Fruit fly (Drosophila melanogaster): ENCODE data around the gene CG18048.

The CG18048 gene

DNA sequence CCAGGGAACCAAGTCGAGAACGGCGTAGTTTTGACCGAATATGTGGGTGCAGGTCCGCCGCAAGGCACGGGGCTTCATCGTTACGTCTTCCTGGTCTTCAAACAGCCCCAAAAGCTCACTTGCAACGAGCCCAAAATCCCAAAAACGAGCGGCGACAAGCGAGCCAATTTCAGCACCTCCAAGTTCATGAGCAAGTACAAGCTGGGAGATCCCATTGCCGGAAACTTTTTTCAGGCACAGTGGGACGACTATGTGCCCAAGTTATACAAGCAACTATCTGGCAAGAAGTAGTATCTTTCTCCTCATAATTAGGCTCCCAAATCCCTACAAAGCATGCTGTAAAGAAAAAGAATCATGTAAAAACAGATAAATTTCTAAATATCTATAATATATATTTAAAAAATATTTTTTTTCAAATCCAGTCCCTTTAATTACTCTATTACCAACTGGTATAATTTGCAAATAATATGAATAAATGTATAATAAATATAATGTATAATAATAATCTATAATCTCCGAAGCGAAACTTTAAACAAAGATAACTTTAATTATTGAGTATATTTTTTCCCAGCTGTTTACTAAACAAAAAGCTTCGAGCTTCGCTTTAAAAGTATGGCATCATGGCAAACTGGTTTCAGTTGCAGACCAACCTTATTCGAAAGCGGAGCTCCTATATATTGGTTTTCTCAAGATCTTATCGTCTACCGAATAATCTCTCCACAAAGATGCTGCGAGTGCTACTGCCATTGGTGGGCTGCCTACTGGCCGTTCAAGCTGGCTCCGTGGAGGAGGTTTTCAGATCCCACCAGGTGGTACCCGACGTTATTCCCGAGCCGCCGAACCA lies 2.3 kb upstream of the CG18048 start, which contains the start of gene CG17919 (continued):
- TF ChIP-seq grau (tag; optimal IDR thresholded peaks at IDR 0.05) (peak; percentile 10), CG4360 (GFP tag; IDR thresholded peaks at IDR 0.05) (no peak), ken (GFP tag; IDR thresholded peaks at IDR 0.05) (no peak), CG31441 (GFP tag; IDR thresholded peaks at IDR 0.05) (peak; percentile 31; the same call in 1 of the 2 replicates), Scr (GFP tag; IDR thresholded peaks at IDR 0.05; ENCODE audit: partially characterized antibody) (no peak), crol (GFP tag; IDR thresholded peaks at IDR 0.05) (no peak), Atf-2 (GFP tag; optimal IDR thresholded peaks at IDR 0.05) (no peak), CG18764 (GFP tag; optimal IDR thresholded peaks at IDR 0.05) (no peak), nerfin-2 (GFP tag; IDR thresholded peaks at IDR 0.05; ENCODE audit: partially characterized antibody) (no peak), hth (optimal IDR thresholded peaks at IDR 0.05) (no peak), tio (GFP tag; optimal IDR thresholded peaks at IDR 0.05) (no peak), ham (GFP tag; IDR thresholded peaks at IDR 0.05) (no peak), gem (tag; optimal IDR thresholded peaks at IDR 0.05) (no peak), CG7271 (tag; optimal IDR thresholded peaks at IDR 0.05) (no peak), Doc2 (GFP tag; IDR thresholded peaks at IDR 0.05) (no peak), CG4404 (GFP tag; IDR thresholded peaks at IDR 0.05) (no peak), CG14860 (GFP tag; IDR thresholded peaks at IDR 0.05; ENCODE audit: partially characterized antibody) (no peak), dmrt99B (tag; optimal IDR thresholded peaks at IDR 0.05) (peak; percentile 37), CG7839 (tag; optimal IDR thresholded peaks at IDR 0.05) (no peak), Lpt (GFP tag; optimal IDR thresholded peaks at IDR 0.05) (no peak), ssp (GFP tag; IDR thresholded peaks at IDR 0.05) (no peak), CG13424 (tag; optimal IDR thresholded peaks at IDR 0.05) (peak; percentile 20), tna (GFP tag; IDR thresholded peaks at IDR 0.05; ENCODE audit: partially characterized antibody) (no peak), so (GFP tag; IDR thresholded peaks at IDR 0.05) (no peak), ERR (GFP tag; optimal IDR thresholded peaks at IDR 0.05) (no peak), Med (GFP tag) (peak; percentile 48), CG12299 (tag; optimal IDR thresholded peaks at IDR 0.05) (no peak), CG11093 (GFP tag; IDR thresholded peaks at IDR 0.05) (no peak), nom (GFP tag; optimal IDR thresholded peaks at IDR 0.05) (no peak), Drgx (GFP tag; IDR thresholded peaks at IDR 0.05) (0 out of 2 replicates have a peak, but pooled peaks have one; percentile 9), ATbp (GFP tag; optimal IDR thresholded peaks at IDR 0.05) (no peak), dimm (GFP tag; IDR thresholded peaks at IDR 0.05) (no peak), CG4282 (GFP tag; optimal IDR thresholded peaks at IDR 0.05) (no peak), slbo (GFP tag; IDR thresholded peaks at IDR 0.05) (no peak), dm (GFP tag; optimal IDR thresholded peaks at IDR 0.05) (no peak), Hr51 (GFP tag; optimal IDR thresholded peaks at IDR 0.05) (peak in 1 of 2 experiments; percentile 57), sens-2 (GFP tag; IDR thresholded peaks at IDR 0.05) (no peak), ranshi (GFP tag; IDR thresholded peaks at IDR 0.05) (no peak), CG11504 (tag; optimal IDR thresholded peaks at IDR 0.05) (peak; percentile 38), CG17568 (GFP tag; optimal IDR thresholded peaks at IDR 0.05) (no peak), CG15601 (tag; optimal IDR thresholded peaks at IDR 0.05) (no peak), CG6272 (GFP tag; IDR thresholded peaks at IDR 0.05) (no peak), croc (GFP tag; conservative IDR thresholded peaks at IDR 0.05) (no peak), zfh2 (GFP tag; optimal IDR thresholded peaks at IDR 0.05) (no peak), vfl (GFP tag; optimal IDR thresholded peaks at IDR 0.05) (no peak), BEAF-32 (GFP tag; optimal IDR thresholded peaks at IDR 0.05) (no peak), CG13123 (GFP tag; optimal IDR thresholded peaks at IDR 0.05) (no peak), Hr78 (GFP tag; optimal IDR thresholded peaks at IDR 0.05) (no peak), CG8478 (optimal IDR thresholded peaks at IDR 0.05) (no peak), CG33557 (GFP tag; optimal IDR thresholded peaks at IDR 0.05) (no peak)
